Worm (Caenorhabditis elegans): Measurements from ENCODE around the gene epi-1.

- TF ChIP-seq nhr-28 (tag; optimal IDR thresholded peaks at IDR 0.05) (no peak), fkh-2 (tag; optimal IDR thresholded peaks at IDR 0.05) (no peak), unc-39 (tag; optimal IDR thresholded peaks at IDR 0.05) (no peak), snpc-4 (tag; optimal IDR thresholded peaks at IDR 0.05) (no peak), fkh-10 (GFP tag; optimal IDR thresholded peaks at IDR 0.05) (no peak), tbx-2 (tag; optimal IDR thresholded peaks at IDR 0.05) (no peak), hmg-11 (tag; optimal IDR thresholded peaks at IDR 0.05) (no peak)
Measured at ce11 chrIV:10661072-10661471, 5.6 kb upstream of the epi-1 start.
